Fruit fly (Drosophila melanogaster): Measurements from ENCODE around the gene CG31268.

- TF ChIP-seq spab (GFP tag; optimal IDR thresholded peaks at IDR 0.05) (no peak), vri (GFP tag; optimal IDR thresholded peaks at IDR 0.05) (no peak), Hr4 (GFP tag; optimal IDR thresholded peaks at IDR 0.05) (no peak), achi (GFP tag; optimal IDR thresholded peaks at IDR 0.05) (peak; percentile 27), Gug (GFP tag; IDR thresholded peaks at IDR 0.05) (no peak), Blimp-1 (GFP tag; optimal IDR thresholded peaks at IDR 0.05) (no peak), CG11902 (GFP tag; optimal IDR thresholded peaks at IDR 0.05) (no peak), CG32006 (GFP tag; optimal IDR thresholded peaks at IDR 0.05) (no peak)
Measured at dm6 chr3R:17039993-17040807, 8.6 kb downstream of the CG31268 start, which contains the start of the genes CG18213 and Trm7-32.

All from whole organism, prepupa.